Fruit fly (Drosophila melanogaster): ENCODE results near the gene Cht7.
A peak's percentile ranks its signal among the peaks of the same experiment; 100 is the strongest.

Cht7 gene

DNA sequence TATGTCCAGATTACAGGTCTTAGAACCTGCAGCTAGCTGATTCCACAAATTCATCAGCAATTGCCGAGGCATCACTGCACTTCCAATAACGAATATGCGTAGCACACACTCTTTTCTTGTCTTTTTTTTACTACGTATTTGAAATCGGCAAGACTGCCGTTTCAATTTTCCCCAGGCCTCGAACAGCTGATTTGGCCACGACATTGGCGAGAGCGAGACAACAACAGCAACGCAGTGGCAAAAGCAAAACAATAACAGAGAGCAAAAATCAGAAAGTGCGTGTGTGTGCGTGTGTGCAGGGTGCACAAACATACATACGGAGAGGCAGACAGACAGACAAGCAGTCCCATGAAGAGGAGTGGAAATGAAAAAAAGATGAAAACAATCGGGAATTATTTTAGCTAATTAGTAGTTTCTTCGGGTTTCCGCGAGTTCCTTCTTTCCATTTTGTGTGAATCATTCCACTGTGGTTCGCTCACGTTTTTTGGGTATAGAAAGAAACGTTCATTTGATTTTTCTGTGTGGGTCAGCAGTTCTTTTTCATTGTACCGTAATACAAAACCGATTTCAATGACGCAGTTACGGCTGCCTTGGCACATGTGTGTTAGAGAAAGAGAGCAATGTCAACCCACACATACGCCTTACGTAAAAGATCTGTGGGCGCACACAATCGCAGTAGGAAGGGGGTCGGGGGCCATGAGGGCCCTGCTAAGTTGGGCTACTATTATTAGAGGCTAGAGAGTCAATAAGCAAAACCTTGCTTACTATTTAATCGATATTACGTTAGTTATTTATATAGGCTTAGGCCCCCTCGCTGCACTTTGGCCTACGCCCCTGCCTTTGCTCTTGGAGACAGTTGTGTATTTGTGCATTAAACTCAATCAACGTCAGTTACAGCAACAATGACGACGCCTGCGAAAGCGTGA, 46.4 kb downstream of the Cht7 start (continued):
- TF ChIP-seq CG10979 (tag; optimal IDR thresholded peaks at IDR 0.05) (peak; percentile 95), CG1529 (GFP tag; optimal IDR thresholded peaks at IDR 0.05) (peak; percentile 96), jigr1 (GFP tag; IDR thresholded peaks at IDR 0.05) (peak; percentile 99), CG4404 (GFP tag; IDR thresholded peaks at IDR 0.05) (peak; percentile 99), tio (GFP tag; optimal IDR thresholded peaks at IDR 0.05) (peak; percentile 99), CG13424 (tag; optimal IDR thresholded peaks at IDR 0.05) (peak; percentile 97), org-1 (GFP tag; optimal IDR thresholded peaks at IDR 0.05) (peak; percentile 99), CG14014 (GFP tag; IDR thresholded peaks at IDR 0.05) (peak; percentile 99), CG1602 (GFP tag; optimal IDR thresholded peaks at IDR 0.05) (peak; percentile 98), NK7.1 (GFP tag; optimal IDR thresholded peaks at IDR 0.05) (peak; percentile 98), CG14860 (GFP tag; IDR thresholded peaks at IDR 0.05; ENCODE audit: partially characterized antibody) (no peak), grau (tag; optimal IDR thresholded peaks at IDR 0.05) (peak; percentile 97), gt (GFP tag; IDR thresholded peaks at IDR 0.05) (peak; percentile 98), emc (GFP tag; optimal IDR thresholded peaks at IDR 0.05) (peak; percentile 97), Optix (GFP tag; IDR thresholded peaks at IDR 0.05) (peak; percentile 100), en (GFP tag; optimal IDR thresholded peaks at IDR 0.05) (peak; percentile 97), kah (GFP tag; optimal IDR thresholded peaks at IDR 0.05) (peak; percentile 92), CG14710 (tag; optimal IDR thresholded peaks at IDR 0.05) (peak; percentile 91), Hsf (GFP tag; optimal IDR thresholded peaks at IDR 0.05) (peak; percentile 99), Myb (GFP tag; optimal IDR thresholded peaks at IDR 0.05) (peak; percentile 93), dmrt99B (tag; optimal IDR thresholded peaks at IDR 0.05) (peak; percentile 98), CG6683 (GFP tag; optimal IDR thresholded peaks at IDR 0.05) (peak; percentile 95), bowl (GFP tag; IDR thresholded peaks at IDR 0.05) (peak; percentile 98), CG14441 (GFP tag; IDR thresholded peaks at IDR 0.05) (peak; percentile 99), stc (GFP tag; IDR thresholded peaks at IDR 0.05) (peak; percentile 99), luna (GFP tag; optimal IDR thresholded peaks at IDR 0.05) (peak; percentile 97), Antp (GFP tag; optimal IDR thresholded peaks at IDR 0.05) (peak; percentile 99), CG3726 (GFP tag; IDR thresholded peaks at IDR 0.05) (peak; percentile 99), CG18011 (GFP tag; optimal IDR thresholded peaks at IDR 0.05) (peak; percentile 91), ewg (GFP tag; optimal IDR thresholded peaks at IDR 0.05) (peak; percentile 96), Ets97D (GFP tag; optimal IDR thresholded peaks at IDR 0.05) (peak; percentile 92), klu (GFP tag; IDR thresholded peaks at IDR 0.05) (peak; percentile 98), TFAM (GFP tag; optimal IDR thresholded peaks at IDR 0.05) (peak; percentile 92), scrt (GFP tag; optimal IDR thresholded peaks at IDR 0.05) (peak; percentile 95), CG2199 (GFP tag; IDR thresholded peaks at IDR 0.05) (peak; percentile 99), CG2712 (tag; optimal IDR thresholded peaks at IDR 0.05) (peak; percentile 97), chinmo (GFP tag; IDR thresholded peaks at IDR 0.05; ENCODE audit: partially characterized antibody) (peak; percentile 98; the same call in 3 of the 4 replicates), CG12942 (GFP tag; optimal IDR thresholded peaks at IDR 0.05) (peak; percentile 98), her (GFP tag; optimal IDR thresholded peaks at IDR 0.05) (peak; percentile 97), Mrtf (GFP tag; IDR thresholded peaks at IDR 0.05) (peak; percentile 99), so (GFP tag; IDR thresholded peaks at IDR 0.05) (peak; percentile 99), CG17385 (GFP tag; optimal IDR thresholded peaks at IDR 0.05) (peak; percentile 94), CG31224 (GFP tag; IDR thresholded peaks at IDR 0.05) (peak; percentile 97), Ada2b (GFP tag; IDR thresholded peaks at IDR 0.05) (peak; percentile 99), Doc3 (GFP tag; IDR thresholded peaks at IDR 0.05; ENCODE audit: partially characterized antibody) (no peak), CG32532 (GFP tag; IDR thresholded peaks at IDR 0.05) (peak; percentile 100), CG3281 (GFP tag; optimal IDR thresholded peaks at IDR 0.05) (peak; percentile 98), CG3847 (GFP tag; IDR thresholded peaks at IDR 0.05) (peak; percentile 99), ci (GFP tag; IDR thresholded peaks at IDR 0.05) (peak; percentile 100)

Data from whole organism, embryonic.